Worm (Caenorhabditis elegans) whole organism, late embryonic: Measurements from ENCODE around the gene mab-10.

Experiments
- C08G9.2 ChIP-seq: sonication (generic microtip); optimal IDR thresholded peaks from 2 replicates; lab custom pipeline; 2016; ENCODE audit warnings: mild to moderate bottlenecking, missing genetic modification characterization, moderate library complexity, missing compliant biosample characterization
- F13H6.1 ChIP-seq: sonication (generic microtip); optimal IDR thresholded peaks from 2 replicates; lab custom pipeline; 2016; ENCODE audit warnings: missing genetic modification characterization, missing compliant biosample characterization
- K09A11.1 ChIP-seq: sonication (generic microtip); optimal IDR thresholded peaks from 2 replicates; lab custom pipeline; 2017; ENCODE audit warnings: antibody characterized with exemption, mild to moderate bottlenecking, missing genetic modification characterization, missing compliant biosample characterization; ENCODE audit not compliant: insufficient read depth
- ahr-1 ChIP-seq: sonication (generic microtip); optimal IDR thresholded peaks from 2 replicates; lab custom pipeline; 2016; ENCODE audit warnings: missing genetic modification characterization, missing compliant biosample characterization
- ama-1 ChIP-seq: fragments of 150-350 bp; optimal IDR thresholded peaks from 2 replicates; lab custom pipeline; 2014
- ceh-14 ChIP-seq: sonication (generic microtip); optimal IDR thresholded peaks from 2 replicates; lab custom pipeline; 2016; ENCODE audit warnings: missing genotype, missing genetic modification characterization, missing compliant biosample characterization
- ceh-19 ChIP-seq: fragments of 200-800 bp; sonication (Bioruptor generic); optimal IDR thresholded peaks from 2 replicates; lab custom pipeline; 2018; ENCODE audit warnings: mild to moderate bottlenecking, missing genetic modification characterization, missing compliant biosample characterization
- ceh-2 ChIP-seq: sonication (generic microtip); optimal IDR thresholded peaks from 2 replicates; lab custom pipeline; 2016; ENCODE audit warnings: missing genotype, missing genetic modification characterization, missing compliant biosample characterization
- ceh-22 ChIP-seq: sonication (generic microtip); optimal IDR thresholded peaks from 2 replicates; lab custom pipeline; 2017; ENCODE audit warnings: missing biosample characterization, missing genetic modification characterization
- ceh-24 ChIP-seq: sonication (generic microtip); optimal IDR thresholded peaks from 2 replicates; lab custom pipeline; 2016; ENCODE audit warnings: mild to moderate bottlenecking, missing genetic modification characterization, missing compliant biosample characterization
- ceh-34 ChIP-seq: sonication (generic microtip); optimal IDR thresholded peaks from 2 replicates; lab custom pipeline; 2016; ENCODE audit warnings: mild to moderate bottlenecking, missing genetic modification characterization, missing compliant biosample characterization
- elt-4 ChIP-seq: sonication (generic microtip); optimal IDR thresholded peaks from 2 replicates; lab custom pipeline; 2016; ENCODE audit warnings: missing genetic modification characterization, missing compliant biosample characterization
- ets-4 ChIP-seq: sonication (generic microtip); optimal IDR thresholded peaks from 2 replicates; lab custom pipeline; 2016; ENCODE audit warnings: missing genetic modification characterization, missing compliant biosample characterization
- eyg-1 ChIP-seq: sonication (generic microtip); optimal IDR thresholded peaks from 2 replicates; lab custom pipeline; 2016; ENCODE audit warnings: missing genotype, missing genetic modification characterization, missing compliant biosample characterization
- fax-1 ChIP-seq: sonication (generic microtip); optimal IDR thresholded peaks from 2 replicates; lab custom pipeline; 2016; ENCODE audit warnings: missing genotype, missing genetic modification characterization, missing compliant biosample characterization
- fkh-6 ChIP-seq: sonication (generic microtip); optimal IDR thresholded peaks from 2 replicates; lab custom pipeline; 2016; ENCODE audit warnings: missing genetic modification characterization, missing compliant biosample characterization
- hlh-15 ChIP-seq: sonication (generic microtip); optimal IDR thresholded peaks from 2 replicates; lab custom pipeline; 2016; ENCODE audit warnings: missing genetic modification characterization, missing compliant biosample characterization
- hlh-8 ChIP-seq: sonication (generic microtip); optimal IDR thresholded peaks from 2 replicates; lab custom pipeline; 2016; ENCODE audit warnings: missing genotype, missing genetic modification characterization, missing compliant biosample characterization
- lim-6 ChIP-seq: sonication (generic microtip); optimal IDR thresholded peaks from 2 replicates; lab custom pipeline; 2016; ENCODE audit warnings: missing genetic modification characterization, missing compliant biosample characterization
- lin-11 ChIP-seq: fragments of 200-800 bp; sonication (Bioruptor generic); optimal IDR thresholded peaks from 2 replicates; lab custom pipeline; 2018; ENCODE audit warnings: mild to moderate bottlenecking, missing genetic modification characterization, missing compliant biosample characterization
- mec-3 ChIP-seq: sonication (generic microtip); optimal IDR thresholded peaks from 2 replicates; lab custom pipeline; 2016; ENCODE audit warnings: borderline replicate concordance, missing genetic modification characterization, missing compliant biosample characterization
- nfya-1 ChIP-seq: sonication (generic microtip); optimal IDR thresholded peaks from 2 replicates; lab custom pipeline; 2017; ENCODE audit warnings: missing genetic modification characterization, mild to moderate bottlenecking, missing compliant biosample characterization, antibody characterized with exemption, moderate library complexity
- nhr-11 ChIP-seq: fragments of 150-350 bp; optimal IDR thresholded peaks from 2 replicates; lab custom pipeline; 2014; ENCODE audit warnings: missing biosample characterization, missing genetic modification characterization
- nhr-232 ChIP-seq: sonication (generic microtip); optimal IDR thresholded peaks from 2 replicates; lab custom pipeline; 2016; ENCODE audit warnings: missing genetic modification characterization, missing compliant biosample characterization
- npax-4 ChIP-seq: sonication (generic microtip); optimal IDR thresholded peaks from 2 replicates; lab custom pipeline; 2016; ENCODE audit warnings: missing genetic modification characterization, missing compliant biosample characterization
- pag-3 ChIP-seq: sonication (generic microtip); optimal IDR thresholded peaks from 2 replicates; lab custom pipeline; 2016; ENCODE audit warnings: missing compliant biosample characterization, missing genetic modification characterization, borderline replicate concordance
- pat-9 ChIP-seq: fragments of 200-800 bp; sonication (Bioruptor generic); optimal IDR thresholded peaks from 2 replicates; lab custom pipeline; 2018; ENCODE audit warnings: mild to moderate bottlenecking, missing genetic modification characterization, moderate library complexity, missing compliant biosample characterization
- pha-4 ChIP-seq: fragments of 150-350 bp; optimal IDR thresholded peaks from 2 replicates; lab custom pipeline; 2018; ENCODE audit warnings: missing biosample characterization, missing genetic modification reagents, missing genetic modification characterization
- pqm-1 ChIP-seq: sonication (generic microtip); optimal IDR thresholded peaks from 2 replicates; lab custom pipeline; 2016; ENCODE audit warnings: missing genetic modification characterization, missing compliant biosample characterization
- ref-2 ChIP-seq: sonication (generic microtip); optimal IDR thresholded peaks from 2 replicates; lab custom pipeline; 2016; ENCODE audit warnings: missing genetic modification characterization, missing compliant biosample characterization
- rnt-1 ChIP-seq: sonication (generic microtip); optimal IDR thresholded peaks from 2 replicates; lab custom pipeline; 2016; ENCODE audit warnings: missing genetic modification characterization, missing compliant biosample characterization
- sox-2 ChIP-seq: fragments of 200-800 bp; sonication (Bioruptor generic); IDR thresholded peaks from 2 replicates; pipeline ENCODE4 v1.3.6; 2022; ENCODE audit warnings: missing genetic modification reagents, missing genetic modification characterization, missing compliant biosample characterization
- syd-9 ChIP-seq: sonication (generic microtip); optimal IDR thresholded peaks from 2 replicates; lab custom pipeline; 2016; ENCODE audit warnings: mild to moderate bottlenecking, missing genetic modification characterization, moderate library complexity, missing compliant biosample characterization
- tbx-2 ChIP-seq: sonication (generic microtip); optimal IDR thresholded peaks from 2 replicates; lab custom pipeline; 2016; ENCODE audit warnings: missing genetic modification characterization, missing compliant biosample characterization
- ttx-3 ChIP-seq: sonication (generic microtip); optimal IDR thresholded peaks from 2 replicates; lab custom pipeline; 2016; ENCODE audit warnings: missing genetic modification reagents, missing genetic modification characterization, missing compliant biosample characterization
- unc-42 ChIP-seq: sonication (generic microtip); optimal IDR thresholded peaks from 2 replicates; lab custom pipeline; 2016; ENCODE audit warnings: missing genotype, missing genetic modification characterization, missing compliant biosample characterization
- unc-55 ChIP-seq: sonication (generic microtip); optimal IDR thresholded peaks from 2 replicates; lab custom pipeline; 2017; ENCODE audit warnings: missing biosample characterization, missing genetic modification reagents, missing genetic modification characterization
- zip-5 ChIP-seq: sonication (generic microtip); optimal IDR thresholded peaks from 2 replicates; lab custom pipeline; 2016; ENCODE audit warnings: missing genetic modification characterization, missing compliant biosample characterization
- ztf-16 ChIP-seq: sonication (generic microtip); optimal IDR thresholded peaks from 2 replicates; lab custom pipeline; 2017; ENCODE audit warnings: missing genetic modification characterization, missing compliant biosample characterization

The mab-10 gene

ce11 chrII:10564578-10564977, 36.7 kb downstream of the mab-10 start, which contains the start of the genes C06A1.6 and C06A1.7:
TSS of gene C06A1.6 (minus strand) at chrII:10564678.
TSS of gene C06A1.7 (plus strand) at chrII:10564891.
- TF ChIP-seq nhr-232 (tag; lab: Kevin White, UChicago) (no peak), nfya-1 (tag; lab: Kevin White, UChicago) (no peak), ceh-19 (GFP tag; lab: Kevin White, UChicago) (no peak), ets-4 (tag; lab: Kevin White, UChicago) (no peak), ref-2 (tag; lab: Kevin White, UChicago) (no peak), pha-4 (tag; lab: Kevin White, UChicago) (no peak), ttx-3 (no peak), pag-3 (tag; lab: Kevin White, UChicago) (no peak), ceh-14 (tag; lab: Kevin White, UChicago) (no peak), hlh-8 (tag; lab: Kevin White, UChicago) (no peak)

ce11 chrII:10566458-10566857, 38.6 kb downstream of the mab-10 start:
- TF ChIP-seq elt-4 (tag; lab: Kevin White, UChicago) (no peak), ceh-22 (tag; lab: Kevin White, UChicago) (no peak), ahr-1 (no peak), ceh-34 (no peak), ceh-24 (no peak), ama-1 (lab: Kevin White, UChicago) (no peak), nhr-232 (tag; lab: Kevin White, UChicago) (no peak), npax-4 (tag; lab: Kevin White, UChicago) (no peak), zip-5 (no peak), eyg-1 (no peak), sox-2 (GFP tag; lab: Robert Waterston, UW) (no peak), ceh-2 (no peak), rnt-1 (tag; lab: Kevin White, UChicago) (no peak), fax-1 (tag; lab: Kevin White, UChicago) (no peak), ref-2 (tag; lab: Kevin White, UChicago) (no peak), nhr-11 (tag; lab: Kevin White, UChicago) (no peak), tbx-2 (tag; lab: Kevin White, UChicago) (no peak)

ce11 chrII:10569498-10569897, 41.6 kb downstream of the mab-10 start:
- TF ChIP-seq unc-55 (GFP tag; lab: Kevin White, UChicago) (peak; percentile 13), lin-11 (tag; lab: Kevin White, UChicago) (no peak)
- TF ChIP-seq, all 69 proteins: peak for 1

- TF ChIP-seq ceh-22 (tag; lab: Kevin White, UChicago) (no peak), hlh-8 (tag; lab: Kevin White, UChicago) (no peak), F13H6.1 (tag; lab: Kevin White, UChicago) (no peak), fkh-6 (no peak), K09A11.1 (tag; lab: Kevin White, UChicago) (no peak), pqm-1 (tag; lab: Kevin White, UChicago) (no peak), lin-11 (tag; lab: Kevin White, UChicago) (no peak), ceh-14 (tag; lab: Kevin White, UChicago) (no peak), unc-42 (no peak), lim-6 (tag; lab: Kevin White, UChicago) (no peak), mec-3 (tag; lab: Kevin White, UChicago) (no peak), ets-4 (tag; lab: Kevin White, UChicago) (no peak), hlh-15 (no peak), C08G9.2 (tag; lab: Kevin White, UChicago) (no peak), tbx-2 (tag; lab: Kevin White, UChicago) (no peak), pat-9 (no peak), ztf-16 (no peak), ceh-34 (no peak), ref-2 (tag; lab: Kevin White, UChicago) (no peak), syd-9 (tag; lab: Kevin White, UChicago) (no peak)
Measured at ce11 chrII:10570302-10570701, 42.4 kb downstream of the mab-10 start, which contains the start of gene txt-13. TSS of gene txt-13 (plus strand) at chrII:10570602.
